Worm (Caenorhabditis elegans) whole organism, mixed stage, embryonic: ENCODE results near the gene sdz-6.
"Not testable (repeated sequence)": the region's sequence is repeated elsewhere in the genome, so short reads cannot be mapped to it uniquely, and the experiment has no call there.

Experiments used
- M03D4.4 ChIP-seq: sonication (generic microtip); optimal IDR thresholded peaks from 2 replicates; lab custom pipeline; 2017; ENCODE audit warnings: mild to moderate bottlenecking, missing genetic modification characterization, missing compliant biosample characterization
- bed-3 ChIP-seq: fragments of 200-800 bp; sonication (Bioruptor generic); optimal IDR thresholded peaks from 3 replicates; lab custom pipeline; 2018; ENCODE audit warnings: mild to moderate bottlenecking, missing genetic modification characterization, moderate library complexity, missing compliant biosample characterization
- blmp-1 ChIP-seq: fragments of 150-350 bp; optimal IDR thresholded peaks from 2 replicates; lab custom pipeline; 2014; ENCODE audit warnings: missing biosample characterization, missing genetic modification characterization
- ceh-39 ChIP-seq: fragments of 150-350 bp; optimal IDR thresholded peaks from 2 replicates; lab custom pipeline; 2014; ENCODE audit warnings: missing biosample characterization, missing genetic modification characterization
- ceh-83 ChIP-seq: fragments of 200-800 bp; sonication (Bioruptor generic); optimal IDR thresholded peaks from 2 replicates; lab custom pipeline; 2018; ENCODE audit warnings: mild to moderate bottlenecking, missing genetic modification characterization, missing compliant biosample characterization
- ces-1 ChIP-seq: fragments of 150-350 bp; optimal IDR thresholded peaks from 2 replicates; lab custom pipeline; 2014; ENCODE audit warnings: missing biosample characterization, missing genetic modification reagents, missing genetic modification characterization
- cnd-1 ChIP-seq: fragments of 200-800 bp; sonication (Bioruptor generic); optimal IDR thresholded peaks from 2 replicates; lab custom pipeline; 2018; ENCODE audit warnings: mild to moderate bottlenecking, missing genetic modification characterization, missing compliant biosample characterization
- drap-1 ChIP-seq: fragments of 200-800 bp; sonication (Bioruptor generic); optimal IDR thresholded peaks from 3 replicates; lab custom pipeline; 2018; ENCODE audit warnings: mild to moderate bottlenecking, missing genetic modification characterization, missing compliant biosample characterization
- elt-1 ChIP-seq: sonication (generic microtip); optimal IDR thresholded peaks from 2 replicates; lab custom pipeline; 2017; ENCODE audit warnings: missing genetic modification characterization, mild to moderate bottlenecking, missing compliant biosample characterization, antibody characterized with exemption, moderate library complexity, borderline replicate concordance; ENCODE audit not compliant: insufficient read depth
- elt-3 ChIP-seq: fragments of 150-350 bp; optimal IDR thresholded peaks from 2 replicates; lab custom pipeline; 2014; ENCODE audit warnings: missing biosample characterization, missing genetic modification characterization
- flh-1 ChIP-seq: fragments of 200-800 bp; sonication (Bioruptor generic); optimal IDR thresholded peaks from 2 replicates; lab custom pipeline; 2018; ENCODE audit warnings: mild to moderate bottlenecking, missing genetic modification characterization, moderate library complexity, missing compliant biosample characterization
- ham-2 ChIP-seq: fragments of 200-800 bp; sonication (Bioruptor generic); optimal IDR thresholded peaks from 2 replicates; lab custom pipeline; 2018; ENCODE audit warnings: mild to moderate bottlenecking, missing genetic modification characterization, missing compliant biosample characterization
- hlh-1 ChIP-seq: fragments of 150-350 bp; optimal IDR thresholded peaks from 2 replicates; lab custom pipeline; 2014; ENCODE audit warnings: missing biosample characterization, missing genetic modification reagents, missing genetic modification characterization
- lin-32 ChIP-seq: fragments of 200-800 bp; sonication (Bioruptor generic); optimal IDR thresholded peaks from 2 replicates; lab custom pipeline; 2018; ENCODE audit warnings: mild to moderate bottlenecking, missing genetic modification characterization, missing compliant biosample characterization
- lsy-2 ChIP-seq: fragments of 150-350 bp; optimal IDR thresholded peaks from 2 replicates; lab custom pipeline; 2014; ENCODE audit warnings: missing biosample characterization, missing genetic modification characterization
- mab-5 ChIP-seq: fragments of 150-350 bp; optimal IDR thresholded peaks from 2 replicates; lab custom pipeline; 2014; ENCODE audit warnings: missing biosample characterization, missing genetic modification characterization
- mep-1 ChIP-seq: fragments of 150-350 bp; optimal IDR thresholded peaks from 2 replicates; lab custom pipeline; 2017; ENCODE audit warnings: missing biosample characterization, missing genetic modification reagents, missing genetic modification characterization, inconsistent platforms
- mls-2 ChIP-seq: sonication (generic microtip); optimal IDR thresholded peaks from 2 replicates; lab custom pipeline; 2016; ENCODE audit warnings: mild to moderate bottlenecking, missing genetic modification characterization, moderate library complexity, missing compliant biosample characterization
- nhr-12 ChIP-seq: fragments of 150-350 bp; optimal IDR thresholded peaks from 2 replicates; lab custom pipeline; 2014; ENCODE audit warnings: missing biosample characterization, missing genetic modification characterization
- nhr-2 ChIP-seq: fragments of 150-350 bp; optimal IDR thresholded peaks from 2 replicates; lab custom pipeline; 2014; ENCODE audit warnings: missing biosample characterization, missing genetic modification characterization
- nhr-237 ChIP-seq: fragments of 150-350 bp; optimal IDR thresholded peaks from 2 replicates; lab custom pipeline; 2014; ENCODE audit warnings: missing biosample characterization, missing genetic modification characterization
- nhr-28 ChIP-seq: fragments of 150-350 bp; optimal IDR thresholded peaks from 2 replicates; lab custom pipeline; 2014; ENCODE audit warnings: missing biosample characterization, missing genetic modification characterization
- nhr-76 ChIP-seq: sonication (generic microtip); optimal IDR thresholded peaks from 2 replicates; lab custom pipeline; 2017; ENCODE audit warnings: missing biosample characterization, missing genetic modification characterization
- sem-2 ChIP-seq: fragments of 200-800 bp; sonication (Bioruptor generic); optimal IDR thresholded peaks from 2 replicates; lab custom pipeline; 2018; ENCODE audit warnings: mild to moderate bottlenecking, missing genetic modification characterization, missing compliant biosample characterization
- snpc-4 ChIP-seq: fragments of 150-350 bp; optimal IDR thresholded peaks from 2 replicates; lab custom pipeline; 2014; ENCODE audit warnings: missing biosample characterization, missing genetic modification characterization
- tbx-8 ChIP-seq: fragments of 200-800 bp; sonication (Bioruptor generic); optimal IDR thresholded peaks from 2 replicates; lab custom pipeline; 2018; ENCODE audit warnings: mild to moderate bottlenecking, missing genetic modification characterization, moderate library complexity, missing compliant biosample characterization
- unc-120 ChIP-seq: sonication (generic microtip); optimal IDR thresholded peaks from 2 replicates; lab custom pipeline; 2017; ENCODE audit warnings: missing genetic modification characterization, missing compliant biosample characterization; ENCODE audit not compliant: poor library complexity, severe bottlenecking
- unc-39 ChIP-seq: fragments of 150-350 bp; optimal IDR thresholded peaks from 2 replicates; lab custom pipeline; 2014; ENCODE audit warnings: missing biosample characterization, missing genetic modification characterization
- unc-62 ChIP-seq: fragments of 150-350 bp; optimal IDR thresholded peaks from 2 replicates; lab custom pipeline; 2014; ENCODE audit warnings: missing biosample characterization, missing genetic modification reagents, missing genetic modification characterization
- zip-8 ChIP-seq: fragments of 150-350 bp; optimal IDR thresholded peaks from 2 replicates; lab custom pipeline; 2014; ENCODE audit warnings: missing biosample characterization, missing genetic modification characterization
- ztf-11 ChIP-seq: fragments of 150-350 bp; optimal IDR thresholded peaks from 2 replicates; lab custom pipeline; 2014; ENCODE audit warnings: missing biosample characterization, missing genetic modification characterization

Gene sdz-6

ce11 chrV:19317058-19317457 is 3.4 kb upstream of the sdz-6 start, which contains the start of gene srh-208:
Gene srh-208 (plus strand): TSS chrV:19317358.
- TF ChIP-seq ceh-39, nhr-12, nhr-76 (tag; lab: Kevin White, UChicago): not testable (repeated sequence)

DNA sequence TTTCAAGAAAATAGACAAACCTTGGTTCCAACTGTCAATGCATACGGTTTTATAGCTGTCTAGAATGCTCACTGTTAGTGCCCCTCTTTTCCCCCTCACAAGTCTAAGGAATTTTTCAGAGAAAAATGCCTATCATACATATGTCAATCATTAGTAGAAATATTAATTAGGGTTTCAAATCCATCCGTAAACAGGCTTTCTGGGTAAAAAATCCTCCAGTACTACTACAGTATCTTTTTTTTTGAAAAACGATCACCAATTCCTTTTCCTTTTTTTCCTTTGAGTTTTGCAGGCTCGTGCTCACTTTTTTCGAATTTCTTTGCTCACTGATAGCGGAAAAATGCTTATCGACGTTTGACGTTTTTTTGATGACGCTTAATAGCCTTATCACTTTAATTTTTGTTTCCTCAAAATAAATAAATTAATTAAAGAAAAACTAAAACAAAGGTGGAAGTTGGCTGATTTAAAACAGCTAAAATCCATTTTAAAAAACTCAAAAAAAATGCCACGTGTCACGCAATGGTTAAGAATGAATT is 885 bp upstream of the sdz-6 start, which contains the start of gene C43D7.7:
TSS of gene C43D7.7 (minus strand) at position 51 of the 536 bp plus-strand sequence.
- TF ChIP-seq nhr-237 (no peak), tbx-8 (GFP tag; lab: Kevin White, UChicago) (no peak), sem-2 (GFP tag; lab: Kevin White, UChicago) (no peak), nhr-28 (tag; lab: Kevin White, UChicago) (no peak), flh-1 (GFP tag; lab: Kevin White, UChicago) (no peak), unc-62 (GFP tag; lab: Kevin White, UChicago) (no peak), drap-1 (GFP tag; lab: Kevin White, UChicago) (no peak), nhr-76 (tag; lab: Kevin White, UChicago) (no peak), ham-2 (GFP tag; lab: Kevin White, UChicago) (no peak), ztf-11 (no peak), snpc-4 (no peak), nhr-2 (tag; lab: Kevin White, UChicago) (no peak), lsy-2 (tag; lab: Kevin White, UChicago) (no peak), ceh-39 (tag; lab: Kevin White, UChicago) (no peak), cnd-1 (no peak), hlh-1 (tag; lab: Kevin White, UChicago) (no peak), bed-3 (GFP tag; lab: Kevin White, UChicago) (no peak), lin-32 (GFP tag; lab: Kevin White, UChicago) (no peak)

ce11 chrV:19322387-19322786 is 2.0 kb downstream of the sdz-6 start, which contains the start of gene C43D7.4:
Gene C43D7.4 (minus strand): TSS chrV:19322487.
- TF ChIP-seq lsy-2 (tag; lab: Kevin White, UChicago) (no peak), nhr-2 (tag; lab: Kevin White, UChicago) (no peak), elt-3 (no peak), ceh-83 (no peak), tbx-8 (GFP tag; lab: Kevin White, UChicago) (no peak), M03D4.4 (tag; lab: Kevin White, UChicago) (no peak), elt-1 (tag; lab: Kevin White, UChicago) (no peak)

DNA sequence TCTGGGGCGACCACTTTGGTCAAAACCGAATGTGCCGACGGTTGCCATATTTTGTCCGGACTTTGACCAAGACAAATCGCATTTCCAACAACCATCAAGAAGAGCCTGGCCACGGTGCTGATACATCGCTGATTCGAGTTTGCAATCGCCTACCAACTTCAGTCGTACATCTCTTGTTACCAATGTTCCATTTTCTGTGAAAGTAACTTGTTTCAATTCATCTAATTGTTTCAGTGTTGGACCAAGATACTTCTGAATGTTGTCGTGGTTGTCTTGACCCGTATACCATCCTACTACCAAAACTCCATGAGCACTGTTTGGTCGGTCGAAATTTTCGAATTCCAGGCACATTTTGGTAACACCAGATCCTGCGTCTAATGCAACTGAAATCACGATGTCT is 5.0 kb downstream of the sdz-6 start:
- no peak for TF ChIP-seq nhr-28 (tag; lab: Kevin White, UChicago)
- TF ChIP-seq flh-1 (GFP tag; lab: Kevin White, UChicago) = no peak
- no peak for TF ChIP-seq mab-5 (tag; lab: Kevin White, UChicago)
- no peak for TF ChIP-seq unc-120 (tag; lab: Kevin White, UChicago)

DNA sequence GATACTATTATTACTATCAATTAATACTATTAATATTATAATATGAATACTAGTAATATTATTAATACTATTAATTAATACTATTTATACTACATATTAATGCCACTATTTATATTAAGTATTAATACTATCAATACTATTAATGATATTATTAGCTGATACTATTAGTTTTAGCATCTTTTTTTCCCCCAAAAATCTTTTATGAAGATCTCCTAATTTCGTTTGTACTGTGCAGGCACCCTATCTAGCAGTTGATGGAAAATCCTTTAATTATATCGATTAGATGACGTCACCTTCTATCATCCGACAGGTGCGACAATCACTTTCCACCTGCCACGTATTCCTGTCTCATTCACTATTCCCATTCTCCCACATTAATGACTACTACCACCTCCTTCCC is 8.8 kb downstream of the sdz-6 start, which contains the start of gene fbxb-65:
TSS of gene fbxb-65 (plus strand) at position 301 of the 400 bp plus-strand sequence.
- TF ChIP-seq zip-8 (no peak), ces-1 (GFP tag; lab: Kevin White, UChicago) (no peak), sem-2 (GFP tag; lab: Kevin White, UChicago) (no peak), mep-1 (tag; lab: Kevin White, UChicago) (no peak), ceh-39 (tag; lab: Kevin White, UChicago) (no peak), snpc-4 (no peak), nhr-237 (no peak), elt-3 (no peak), mls-2 (tag; lab: Kevin White, UChicago) (no peak), lin-32 (GFP tag; lab: Kevin White, UChicago) (no peak)

DNA sequence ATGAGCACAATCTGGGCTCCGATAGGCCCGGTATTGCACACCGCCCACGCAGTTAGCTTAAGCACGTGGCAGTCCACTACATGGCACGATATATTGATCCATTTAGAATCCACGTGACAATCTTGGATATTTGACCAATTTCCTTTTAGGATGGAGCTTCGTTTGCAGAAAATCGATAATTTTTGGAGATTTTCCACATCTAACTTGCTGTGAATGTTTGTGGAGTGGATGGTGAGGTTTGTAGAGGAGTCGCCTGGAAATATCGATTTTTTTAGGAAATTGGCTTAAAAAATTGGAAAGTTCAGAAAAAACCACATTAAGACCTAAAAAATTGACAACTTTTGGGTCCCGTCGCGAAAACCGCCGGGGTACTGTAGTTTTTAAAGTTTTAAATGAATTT is 16.9 kb downstream of the sdz-6 start:
- TF ChIP-seq drap-1 (GFP tag; lab: Kevin White, UChicago) (no peak), ztf-11 (no peak), blmp-1 (tag; lab: Kevin White, UChicago) (no peak), mep-1 (tag; lab: Kevin White, UChicago) (no peak), unc-39 (tag; lab: Kevin White, UChicago) (no peak), lsy-2 (tag; lab: Kevin White, UChicago) (no peak), ceh-39 (tag; lab: Kevin White, UChicago) (no peak), bed-3 (GFP tag; lab: Kevin White, UChicago) (no peak), cnd-1 (no peak), nhr-237 (no peak), ceh-83 (no peak), elt-3 (no peak), M03D4.4 (tag; lab: Kevin White, UChicago) (no peak), elt-1 (tag; lab: Kevin White, UChicago) (no peak), zip-8 (no peak), nhr-12 (tag; lab: Kevin White, UChicago) (no peak), mab-5 (tag; lab: Kevin White, UChicago) (no peak), nhr-28 (tag; lab: Kevin White, UChicago) (no peak), nhr-76 (tag; lab: Kevin White, UChicago) (no peak), snpc-4 (no peak)
